Fruit fly (Drosophila melanogaster) whole organism, wandering third instar larva: ENCODE measurements around the gene CG5114.

Experiments used
- Abd-B ChIP-seq: fragments of >200 bp; optimal IDR thresholded peaks from 2 replicates; lab custom pipeline; 2017; ENCODE audit warnings: missing biosample characterization, missing genetic modification characterization
- CG32264 ChIP-seq: fragments of 200-800 bp; sonication (Bioruptor generic); optimal IDR thresholded peaks from 2 replicates; lab custom pipeline; 2016; ENCODE audit warnings: missing biosample characterization, missing genetic modification characterization
- GATAd ChIP-seq: sonication (Bioruptor generic); optimal IDR thresholded peaks from 2 replicates; lab custom pipeline; 2016; ENCODE audit warnings: missing biosample characterization, missing genetic modification characterization
- Hnf4 ChIP-seq: fragments of 200-800 bp; sonication (Bioruptor generic); optimal IDR thresholded peaks from 2 replicates; lab custom pipeline; 2016; ENCODE audit warnings: missing biosample characterization, mild to moderate bottlenecking, missing genetic modification characterization
- Hr78 ChIP-seq: fragments of >200 bp; optimal IDR thresholded peaks from 2 replicates; lab custom pipeline; 2017; ENCODE audit warnings: missing biosample characterization, missing genetic modification characterization
- Rel ChIP-seq, 2 experiments: fragments of 200-800 bp; sonication (Bioruptor generic) in 1 of 2; optimal IDR thresholded peaks; 2 replicates in 1 of 2; 3 replicates in 1 of 2; lab custom pipeline; 2016 to 2019; ENCODE audit warnings: mild to moderate bottlenecking in 2 of 2, missing biosample characterization in 2 of 2, missing genetic modification characterization in 2 of 2, moderate library complexity in 1 of 2
- Vsx2 ChIP-seq: fragments of 200-300, 225-300 bp; sonication (Bioruptor generic); optimal IDR thresholded peaks from 2 replicates; lab custom pipeline; 2018; ENCODE audit warnings: missing biosample characterization, missing genetic modification characterization; ENCODE audit not compliant: partially characterized antibody
- br ChIP-seq: fragments of 200-800 bp; sonication (Bioruptor generic); optimal IDR thresholded peaks from 2 replicates; lab custom pipeline; 2016; ENCODE audit warnings: missing biosample characterization, missing genetic modification characterization
- h ChIP-seq: fragments of 200-800 bp; sonication (Bioruptor generic); optimal IDR thresholded peaks from 3 replicates; lab custom pipeline; 2016; ENCODE audit warnings: missing biosample characterization, mild to moderate bottlenecking, missing genetic modification characterization
- pan ChIP-seq: fragments of >200 bp; optimal IDR thresholded peaks from 2 replicates; lab custom pipeline; 2017
- psq ChIP-seq: fragments of 200-800 bp; sonication (Bioruptor generic); optimal IDR thresholded peaks from 3 replicates; lab custom pipeline; 2017; ENCODE audit warnings: missing biosample characterization, mild to moderate bottlenecking, missing genetic modification characterization, moderate library complexity
- rgr ChIP-seq: fragments of 200-800 bp; sonication (Bioruptor generic); optimal IDR thresholded peaks from 3 replicates; lab custom pipeline; 2016; ENCODE audit warnings: missing biosample characterization, mild to moderate bottlenecking, missing genetic modification characterization

DNA sequence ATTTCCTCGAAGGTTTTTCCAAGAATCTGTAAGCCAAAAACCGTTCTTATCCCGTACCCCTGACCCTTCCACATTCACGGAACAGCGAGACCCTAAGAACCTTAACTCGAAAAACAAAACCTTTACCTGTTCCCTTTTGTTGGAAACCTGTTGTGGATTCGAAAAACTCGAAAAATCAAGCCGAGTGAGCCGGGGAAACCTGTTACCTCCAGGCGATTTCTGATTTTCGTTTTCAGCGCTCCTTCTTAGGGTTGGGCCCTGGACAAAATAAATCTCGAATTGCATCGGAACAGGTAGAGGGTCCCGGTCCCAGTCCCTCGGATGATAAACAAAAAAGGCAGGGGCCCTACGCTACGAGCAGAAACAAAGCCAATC lies 9.4 kb upstream of the CG5114 start:
- no peak for TF ChIP-seq pan (lab: Kevin White, UChicago)
- TF ChIP-seq Vsx2 = peak; percentile 53
- TF ChIP-seq CG32264 (GFP tag; lab: Kevin White, UChicago) = no peak
- no peak for TF ChIP-seq h (GFP tag; lab: Kevin White, UChicago)
- no peak for TF ChIP-seq GATAd (GFP tag; lab: Kevin White, UChicago)
- TF ChIP-seq Hr78 (GFP tag; lab: Kevin White, UChicago) = no peak
- TF ChIP-seq rgr = no peak
- peak; percentile 89 for TF ChIP-seq psq (GFP tag; lab: Kevin White, UChicago)
- TF ChIP-seq br (GFP tag; lab: Kevin White, UChicago) = no peak
- peak; percentile 61 for TF ChIP-seq Rel (GFP tag; optimal IDR thresholded peaks at IDR 0.05; lab: Kevin White, UChicago)
- no peak for TF ChIP-seq Rel (tag; optimal IDR thresholded peaks at IDR 0.05; lab: Kevin White, UChicago)
- no peak for TF ChIP-seq Abd-B
- no peak for TF ChIP-seq Hnf4
